Worm (Caenorhabditis elegans): ENCODE data around the gene nhr-189.

- TF ChIP-seq cebp-1 (GFP tag; IDR thresholded peaks at IDR 0.05), result no peak
- no peak for TF ChIP-seq cebp-1 (tag; optimal IDR thresholded peaks at IDR 0.05)
- no peak for TF ChIP-seq cebp-2 (GFP tag; IDR thresholded peaks at IDR 0.05)
- TF ChIP-seq athp-1 (tag; optimal IDR thresholded peaks at IDR 0.05), result no peak
- TF ChIP-seq unc-130 (GFP tag; optimal IDR thresholded peaks at IDR 0.05), result no peak
- TF ChIP-seq him-1 (tag; optimal IDR thresholded peaks at IDR 0.05), result no peak
- no peak for TF ChIP-seq ZK185.1 (tag; optimal IDR thresholded peaks at IDR 0.05; ENCODE audit: poor library complexity, severe bottlenecking)
- TF ChIP-seq unc-62 (GFP tag; optimal IDR thresholded peaks at IDR 0.05), result no peak
- TF ChIP-seq tbx-9 (tag; optimal IDR thresholded peaks at IDR 0.05; ENCODE audit: borderline replicate concordance), result no peak
- no peak for TF ChIP-seq attf-5 (GFP tag; optimal IDR thresholded peaks at IDR 0.05)
- TF ChIP-seq ekl-4 (GFP tag; IDR thresholded peaks at IDR 0.05), result no peak
- TF ChIP-seq lin-26 (GFP tag; IDR thresholded peaks at IDR 0.05), result no peak
- no peak for TF ChIP-seq pha-4 (tag; optimal IDR thresholded peaks at IDR 0.05)
- no peak for TF ChIP-seq ama-1 (optimal IDR thresholded peaks at IDR 0.05)
- no peak for TF ChIP-seq ama-1 (GFP tag; optimal IDR thresholded peaks at IDR 0.05)
These were observed 5.2 kb downstream of the nhr-189 start, which contains the start of gene nhr-186 for ce11 chrV:3854847-3855246.
